Worm (Caenorhabditis elegans) whole organism, young adult: Measurements from ENCODE around the gene col-175.

Experiments
- B0019.2 ChIP-seq: fragments of 200-800 bp; sonication (Bioruptor generic); conservative IDR thresholded peaks from 2 replicates; pipeline ENCODE4 v1.3.6; 2022; ENCODE audit warnings: missing genetic modification reagents, missing genetic modification characterization, missing compliant biosample characterization
- F10E7.11 ChIP-seq: sonication (generic microtip); optimal IDR thresholded peaks from 2 replicates; lab custom pipeline; 2017; ENCODE audit warnings: mild to moderate bottlenecking, missing genetic modification characterization, moderate library complexity, missing compliant biosample characterization
- F33H1.4 ChIP-seq: fragments of 200-800 bp; sonication (Bioruptor generic); IDR thresholded peaks from 2 replicates; pipeline ENCODE4 v1.3.6; 2022; ENCODE audit warnings: missing genetic modification reagents, missing genetic modification characterization, missing compliant biosample characterization
- T07F8.4 ChIP-seq: sonication (generic microtip); optimal IDR thresholded peaks from 2 replicates; lab custom pipeline; 2016; ENCODE audit warnings: mild to moderate bottlenecking, missing genetic modification characterization, moderate library complexity, missing compliant biosample characterization
- Y53G8AR.9 ChIP-seq: fragments of 200-800 bp; sonication (Bioruptor generic); conservative IDR thresholded peaks from 2 replicates; pipeline ENCODE4 v1.3.6; 2022; ENCODE audit warnings: missing genetic modification reagents, missing genetic modification characterization, missing compliant biosample characterization
- Y56A3A.18 ChIP-seq: fragments of 200-800 bp; sonication (Bioruptor generic); IDR thresholded peaks from 2 replicates; pipeline ENCODE4 v1.3.6; 2022; ENCODE audit warnings: missing genetic modification reagents, missing genetic modification characterization, missing compliant biosample characterization
- Y79H2A.3 ChIP-seq: fragments of 200-800 bp; sonication (Bioruptor generic); conservative IDR thresholded peaks from 2 replicates; pipeline ENCODE4 v1.3.6; 2022; ENCODE audit warnings: missing genetic modification reagents, missing genetic modification characterization, missing compliant biosample characterization
- ZK185.1 ChIP-seq: sonication (generic microtip); optimal IDR thresholded peaks from 2 replicates; lab custom pipeline; 2016; ENCODE audit warnings: mild to moderate bottlenecking, missing genetic modification characterization, missing compliant biosample characterization; ENCODE audit not compliant: poor library complexity, severe bottlenecking
- atf-7 ChIP-seq: sonication (generic microtip); optimal IDR thresholded peaks from 2 replicates; lab custom pipeline; 2017; ENCODE audit warnings: mild to moderate bottlenecking, missing genetic modification characterization, missing compliant biosample characterization
- attf-5 ChIP-seq: fragments of 200-800 bp; sonication (Bioruptor generic); optimal IDR thresholded peaks from 2 replicates; lab custom pipeline; 2018; ENCODE audit warnings: mild to moderate bottlenecking, missing genetic modification characterization, missing compliant biosample characterization
- cebp-1 ChIP-seq, 2 experiments: fragments of 200-800 bp in 1 of 2; sonication (Bioruptor generic) in 1 of 2; sonication (generic microtip) in 1 of 2; IDR thresholded peaks in 1 of 2; optimal IDR thresholded peaks in 1 of 2; 2 replicates each; pipeline versions ENCODE4 v1.3.6 to Lab custom; 2017 to 2022; ENCODE audit warnings: missing compliant biosample characterization in 2 of 2, missing genetic modification characterization in 2 of 2, mild to moderate bottlenecking in 1 of 2, missing genetic modification reagents in 1 of 2, moderate library complexity in 1 of 2
- cebp-2 ChIP-seq: fragments of 200-800 bp; sonication (Bioruptor generic); IDR thresholded peaks from 2 replicates; pipeline ENCODE4 v1.3.6; 2022; ENCODE audit warnings: missing genetic modification characterization, missing compliant biosample characterization
- ceh-91 ChIP-seq: fragments of 200-800 bp; sonication (Bioruptor generic); IDR thresholded peaks from 2 replicates; pipeline ENCODE4 v1.3.6; 2022; ENCODE audit warnings: missing genetic modification reagents, missing genetic modification characterization, missing compliant biosample characterization
- dox-1 ChIP-seq: fragments of 200-800 bp; sonication (Bioruptor generic); IDR thresholded peaks from 2 replicates; pipeline ENCODE4 v1.3.6; 2022; ENCODE audit warnings: missing genetic modification reagents, missing genetic modification characterization, missing compliant biosample characterization
- dpff-1 ChIP-seq: sonication (generic microtip); optimal IDR thresholded peaks from 2 replicates; lab custom pipeline; 2017; ENCODE audit warnings: mild to moderate bottlenecking, missing genetic modification characterization, missing compliant biosample characterization
- dpl-1 ChIP-seq: fragments of 150-350 bp; optimal IDR thresholded peaks from 2 replicates; lab custom pipeline; 2014; ENCODE audit warnings: missing biosample characterization, missing genetic modification reagents, missing genetic modification characterization
- egl-44 ChIP-seq: fragments of 200-800 bp; sonication (Bioruptor generic); IDR thresholded peaks from 2 replicates; pipeline ENCODE4 v1.3.6; 2022; ENCODE audit warnings: missing genetic modification reagents, missing genetic modification characterization, missing compliant biosample characterization
- ets-4 ChIP-seq: fragments of 200-800 bp; sonication (Bioruptor generic); optimal IDR thresholded peaks from 2 replicates; lab custom pipeline; 2018; ENCODE audit warnings: mild to moderate bottlenecking, missing genetic modification characterization, missing compliant biosample characterization
- hmg-1.2 ChIP-seq: fragments of 200-800 bp; sonication (Bioruptor generic); IDR thresholded peaks from 2 replicates; pipeline ENCODE4 v1.3.6; 2022; ENCODE audit warnings: missing genetic modification reagents, missing genetic modification characterization, missing compliant biosample characterization
- let-607 ChIP-seq, 2 experiments: fragments of 200-800 bp in 1 of 2; sonication (Bioruptor generic) in 1 of 2; sonication (generic microtip) in 1 of 2; optimal IDR thresholded peaks; 2 replicates each; lab custom pipeline; 2016 to 2018; ENCODE audit warnings: mild to moderate bottlenecking in 2 of 2, missing compliant biosample characterization in 2 of 2, missing genetic modification characterization in 2 of 2, moderate library complexity in 2 of 2, missing genotype in 1 of 2
- lsy-27 ChIP-seq: sonication (generic microtip); optimal IDR thresholded peaks from 2 replicates; lab custom pipeline; 2017; ENCODE audit warnings: missing genetic modification characterization, mild to moderate bottlenecking, missing compliant biosample characterization, antibody characterized with exemption, missing genotype, borderline replicate concordance; ENCODE audit not compliant: insufficient read depth
- nfyb-1 ChIP-seq: fragments of 200-800 bp; sonication (Bioruptor generic); IDR thresholded peaks from 2 replicates; pipeline ENCODE4 v1.3.6; 2022; ENCODE audit warnings: missing genetic modification reagents, missing genetic modification characterization, missing compliant biosample characterization
- nhr-80 ChIP-seq: sonication (generic microtip); optimal IDR thresholded peaks from 2 replicates; lab custom pipeline; 2016; ENCODE audit warnings: missing genetic modification characterization, missing compliant biosample characterization
- pha-4 ChIP-seq: fragments of 150-350 bp; sonication (generic microtip); optimal IDR thresholded peaks from 2 replicates; lab custom pipeline; 2014; ENCODE audit warnings: missing biosample characterization, missing genetic modification reagents, missing genetic modification characterization
- rec-8 ChIP-seq, 2 experiments: sonication (generic microtip); optimal IDR thresholded peaks; 2 replicates each; lab custom pipeline; 2016; ENCODE audit warnings: mild to moderate bottlenecking in 2 of 2, missing genetic modification characterization in 2 of 2, missing genetic modification reagents in 2 of 2, missing genotype in 2 of 2, missing biosample characterization in 1 of 2, missing compliant biosample characterization in 1 of 2, moderate library complexity in 1 of 2
- tbp1 ChIP-seq: fragments of 200-800 bp; sonication (Bioruptor generic); optimal IDR thresholded peaks from 2 replicates; lab custom pipeline; 2018; ENCODE audit warnings: mild to moderate bottlenecking, missing genetic modification characterization, missing compliant biosample characterization
- ztf-22 ChIP-seq: fragments of 200-800 bp; sonication (Bioruptor generic); optimal IDR thresholded peaks from 2 replicates; lab custom pipeline; 2018; ENCODE audit warnings: mild to moderate bottlenecking, missing genetic modification characterization, moderate library complexity, missing compliant biosample characterization
- ztf-26 ChIP-seq: sonication (generic microtip); optimal IDR thresholded peaks from 2 replicates; lab custom pipeline; 2017; ENCODE audit warnings: missing genetic modification characterization, missing compliant biosample characterization

The col-175 gene

DNA sequence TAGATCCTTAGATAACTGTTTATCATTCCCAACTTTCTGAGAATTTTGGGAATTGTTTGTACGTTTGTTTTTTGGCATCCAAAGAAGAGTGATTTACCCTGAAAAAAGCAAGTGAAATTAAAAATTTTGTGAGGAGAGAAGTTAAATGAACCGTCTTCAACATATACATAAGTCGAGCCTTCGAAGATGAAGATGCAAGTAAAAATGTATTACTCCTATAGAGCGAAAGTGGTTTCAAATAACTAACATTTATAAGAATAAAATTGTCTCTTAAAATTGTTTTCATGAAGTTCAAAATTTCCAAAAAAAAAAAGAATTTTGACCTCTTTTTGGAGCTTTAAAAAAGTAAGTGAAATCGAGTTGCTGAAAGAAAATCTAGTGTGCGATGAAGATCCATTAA lies 40.2 kb upstream of the col-175 start, which contains the start of gene B0416.10 (continued):
- TF ChIP-seq tbp1 = no peak

DNA sequence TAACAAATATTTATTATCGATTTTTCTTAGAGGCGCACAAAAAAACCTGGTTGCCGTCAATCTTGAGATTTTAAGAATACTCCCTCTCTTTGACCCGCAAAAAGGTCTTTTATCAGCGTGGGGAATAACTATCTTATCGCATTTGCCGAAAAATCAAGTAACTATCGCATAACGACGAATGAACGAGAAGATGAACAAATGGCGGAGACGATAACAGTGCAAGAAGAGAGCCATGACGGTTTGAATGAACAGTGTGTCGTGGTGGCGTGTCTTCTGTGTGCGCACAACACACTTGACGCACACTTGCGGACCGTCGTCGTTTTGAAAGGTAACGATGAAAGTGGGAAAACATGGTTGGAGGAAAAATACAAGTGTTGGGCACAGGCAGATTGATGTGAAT lies 37.5 kb upstream of the col-175 start:
- TF ChIP-seq nhr-80 (tag; lab: Kevin White, UChicago) (peak; percentile 95), ZK185.1 (tag; lab: Kevin White, UChicago) (peak; percentile 8), F10E7.11 (no peak), ets-4 (GFP tag; lab: Kevin White, UChicago) (peak; percentile 51), dpff-1 (tag; lab: Kevin White, UChicago) (no peak), ztf-22 (GFP tag; lab: Kevin White, UChicago) (peak; percentile 1), nfyb-1 (0 out of 2 replicates have a peak, but pooled peaks have one; percentile 17), atf-7 (tag; lab: Kevin White, UChicago) (peak; percentile 47), ztf-26 (tag; lab: Kevin White, UChicago) (peak; percentile 14), B0019.2 (no peak), attf-5 (GFP tag; lab: Kevin White, UChicago) (peak; percentile 22), let-607 (tag; optimal IDR thresholded peaks at IDR 0.05; lab: Kevin White, UChicago) (peak; percentile 65 to 84), hmg-1.2 (peak; percentile 30; the same call in 1 of the 2 replicates)

DNA sequence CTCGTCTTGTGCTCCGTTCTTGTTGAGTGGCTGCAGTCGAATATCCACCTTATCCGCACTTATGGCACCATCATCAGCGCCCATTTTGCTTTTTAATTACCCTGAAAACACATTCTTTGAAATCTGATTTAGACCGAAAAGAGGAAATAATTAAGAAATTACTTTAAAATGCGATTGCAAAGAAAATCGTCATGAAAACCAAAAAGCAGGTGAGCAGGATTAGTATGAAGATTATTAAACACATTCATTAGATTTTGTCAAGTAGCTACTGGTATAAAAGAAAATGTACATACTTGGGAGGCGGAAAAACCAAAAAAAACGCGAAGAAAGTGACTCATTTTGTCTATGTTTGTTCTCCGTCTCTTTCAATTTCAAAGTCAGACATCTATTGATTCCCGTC lies 36.3 kb upstream of the col-175 start, which contains the start of gene B0416.5:
Gene B0416.5 (minus strand): TSS at position 101 of the 400 bp plus-strand sequence.
- no peak for TF ChIP-seq lsy-27 (tag; lab: Kevin White, UChicago)
- no peak for TF ChIP-seq Y79H2A.3 (GFP tag; lab: Robert Waterston, UW)
- TF ChIP-seq egl-44 (GFP tag; lab: Robert Waterston, UW) = no peak
- no peak for TF ChIP-seq dpl-1 (GFP tag; lab: Kevin White, UChicago)
- TF ChIP-seq, all 124 proteins: peak for 0

DNA sequence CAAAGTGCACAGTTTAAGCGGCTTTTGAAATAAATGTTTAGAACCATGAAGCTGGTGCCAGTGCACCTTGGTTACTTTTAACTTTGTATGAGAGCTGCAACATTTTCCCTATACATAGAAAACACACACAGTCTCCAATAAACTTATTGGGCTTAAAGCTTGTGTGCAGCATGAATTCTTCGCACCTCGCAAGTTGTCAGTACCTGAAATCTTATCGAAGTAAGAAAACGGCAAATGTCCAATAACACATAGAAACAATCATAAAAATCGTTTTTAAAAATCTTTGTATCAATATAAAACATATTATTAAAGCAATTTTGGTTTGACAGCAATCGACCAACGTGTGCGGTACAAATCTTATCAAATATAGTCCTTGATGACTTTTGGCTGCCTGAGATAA lies 34.0 kb upstream of the col-175 start:
- no peak for TF ChIP-seq rec-8 (tag; optimal IDR thresholded peaks at IDR 0.05; lab: Kevin White, UChicago)
- TF ChIP-seq cebp-1 (GFP tag; IDR thresholded peaks at IDR 0.05; lab: Robert Waterston, UW) = no peak
- TF ChIP-seq cebp-1 (tag; optimal IDR thresholded peaks at IDR 0.05; lab: Kevin White, UChicago) = peak; percentile 9
- TF ChIP-seq ztf-26 (tag; lab: Kevin White, UChicago) = no peak
- no peak for TF ChIP-seq pha-4 (tag; lab: Kevin White, UChicago)
- peak; percentile 55; the same call in 1 of the 2 replicates for TF ChIP-seq Y56A3A.18 (GFP tag; lab: Robert Waterston, UW)
- TF ChIP-seq cebp-2 (GFP tag; lab: Robert Waterston, UW) = 0 out of 2 replicates have a peak, but pooled peaks have one; percentile 39
- TF ChIP-seq Y53G8AR.9 (GFP tag; lab: Robert Waterston, UW) = 0 out of 2 replicates have a peak, but pooled peaks have one; percentile 38
- no peak for TF ChIP-seq T07F8.4 (tag; lab: Kevin White, UChicago)
- 0 out of 2 replicates have a peak, but pooled peaks have one; percentile 10 for TF ChIP-seq hmg-1.2
- no peak for TF ChIP-seq ceh-91 (GFP tag; lab: Robert Waterston, UW)

- TF ChIP-seq hmg-1.2 (peak; percentile 14; the same call in 1 of the 2 replicates), F33H1.4 (GFP tag; lab: Robert Waterston, UW) (no peak), dox-1 (GFP tag; lab: Robert Waterston, UW) (peak; percentile 46; the same call in 1 of the 2 replicates), nhr-80 (tag; lab: Kevin White, UChicago) (peak; percentile 76), dpl-1 (GFP tag; lab: Kevin White, UChicago) (no peak)
These were observed 32.1 kb upstream of the col-175 start for ce11 chrX:9266512-9266911.
